Worm (Caenorhabditis elegans) whole organism, midembryonic: ENCODE measurements around the gene srh-92.

Experiments used
- T22C8.4 ChIP-seq: fragments of 200-800 bp; sonication (Bioruptor generic); IDR thresholded peaks from 2 replicates; pipeline ENCODE4 v1.3.6; 2022; ENCODE audit warnings: missing genetic modification characterization, missing compliant biosample characterization
- cog-1 ChIP-seq: sonication (generic microtip); optimal IDR thresholded peaks from 2 replicates; lab custom pipeline; 2016; ENCODE audit warnings: missing genetic modification characterization, missing compliant biosample characterization
- flt-1 ChIP-seq: fragments of 200-800 bp; sonication (Bioruptor generic); IDR thresholded peaks from 2 replicates; pipeline ENCODE4 v1.3.6; 2022; ENCODE audit warnings: missing genetic modification characterization, missing compliant biosample characterization
- klf-2 ChIP-seq: fragments of 200-800 bp; sonication (Bioruptor generic); conservative IDR thresholded peaks from 2 replicates; pipeline ENCODE4 v1.3.6; 2022; ENCODE audit warnings: missing genetic modification reagents, missing genetic modification characterization, missing compliant biosample characterization
- med-1 ChIP-seq: sonication (generic microtip); optimal IDR thresholded peaks from 2 replicates; lab custom pipeline; 2017; ENCODE audit warnings: missing genetic modification characterization, mild to moderate bottlenecking, missing compliant biosample characterization, antibody characterized with exemption, missing genetic modification reagents; ENCODE audit not compliant: insufficient read depth
- ref-1 ChIP-seq: fragments of 200-800 bp; sonication (Bioruptor generic); conservative IDR thresholded peaks from 2 replicates; pipeline ENCODE4 v1.3.6; 2022; ENCODE audit warnings: missing genetic modification reagents, missing genetic modification characterization, missing compliant biosample characterization
- tab-1 ChIP-seq: fragments of 200-800 bp; sonication (Bioruptor generic); IDR thresholded peaks from 2 replicates; pipeline ENCODE4 v1.3.6; 2022; ENCODE audit warnings: missing genetic modification characterization, missing compliant biosample characterization
- ztf-23 ChIP-seq: fragments of 200-800 bp; sonication (Bioruptor generic); IDR thresholded peaks from 2 replicates; pipeline ENCODE4 v1.3.6; 2022; ENCODE audit warnings: missing genetic modification reagents, missing genetic modification characterization, missing compliant biosample characterization
- ztf-29 ChIP-seq: fragments of 200-800 bp; sonication (Bioruptor generic); IDR thresholded peaks from 2 replicates; pipeline ENCODE4 v1.3.6; 2022; ENCODE audit warnings: missing genetic modification reagents, missing genetic modification characterization, missing compliant biosample characterization

Gene srh-92

DNA sequence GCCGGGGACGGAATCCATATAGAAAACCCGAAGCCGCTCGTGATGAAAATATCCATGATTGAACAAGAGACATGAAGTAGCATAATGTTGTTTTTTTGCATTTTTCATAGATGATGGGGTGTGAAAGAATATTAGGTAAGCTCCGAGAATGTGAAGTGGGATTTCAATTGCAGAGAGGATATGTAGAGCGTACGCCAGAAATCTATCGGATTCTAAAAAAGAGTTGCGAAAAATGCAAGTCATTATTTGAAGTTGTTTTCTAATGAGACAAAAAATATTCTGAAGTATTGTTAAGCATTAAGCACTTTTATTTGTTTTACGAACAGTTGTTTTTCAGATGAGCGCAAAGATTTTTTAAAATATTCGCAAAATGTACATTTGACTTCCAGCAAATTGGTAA, 36.5 kb downstream of the srh-92 start, which contains the start of gene F18E3.10:
TSS of gene F18E3.10 (minus strand) at position 101 of the 400 bp plus-strand sequence.
- TF ChIP-seq klf-2 (no peak), cog-1 (tag; lab: Kevin White, UChicago) (no peak), ztf-29 (GFP tag; lab: Robert Waterston, UW) (no peak), flt-1 (GFP tag; lab: Robert Waterston, UW) (no peak), med-1 (no peak)

DNA sequence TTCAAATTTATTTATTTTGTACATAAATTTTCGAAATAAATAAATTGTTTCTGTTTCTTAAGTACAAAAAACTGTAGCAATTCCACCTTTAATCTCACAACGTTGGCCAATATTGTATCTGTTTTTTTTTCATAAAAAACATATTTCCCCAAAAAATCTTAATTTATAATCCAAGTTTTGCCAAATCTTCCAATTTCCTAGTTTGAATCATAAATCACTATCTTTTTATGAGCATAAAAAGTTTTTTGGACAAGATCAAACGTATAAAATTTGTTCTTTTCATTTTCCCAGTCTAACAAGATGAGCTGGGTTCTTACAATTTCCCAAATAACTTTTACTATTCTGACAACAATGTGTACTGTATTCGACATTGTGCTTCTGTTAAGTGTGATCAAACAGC, 40.6 kb downstream of the srh-92 start, which contains the start of gene srxa-4:
TSS of gene srxa-4 (plus strand) at position 301 of the 400 bp plus-strand sequence.
- TF ChIP-seq T22C8.4 (no peak), ztf-29 (GFP tag; lab: Robert Waterston, UW) (no peak), cog-1 (tag; lab: Kevin White, UChicago) (no peak), flt-1 (GFP tag; lab: Robert Waterston, UW) (no peak), klf-2 (no peak), med-1 (no peak), tab-1 (GFP tag; lab: Robert Waterston, UW) (no peak), ref-1 (GFP tag; lab: Robert Waterston, UW) (no peak), ztf-23 (GFP tag; lab: Robert Waterston, UW) (no peak)

- no peak for TF ChIP-seq klf-2
- TF ChIP-seq cog-1 (tag; lab: Kevin White, UChicago): no peak
- TF ChIP-seq ref-1 (GFP tag; lab: Robert Waterston, UW): no peak
- no peak for TF ChIP-seq ztf-29 (GFP tag; lab: Robert Waterston, UW)
- TF ChIP-seq med-1: no peak
- no peak for TF ChIP-seq T22C8.4
- TF ChIP-seq ztf-23 (GFP tag; lab: Robert Waterston, UW): no peak
- TF ChIP-seq tab-1 (GFP tag; lab: Robert Waterston, UW): no peak
- no peak for TF ChIP-seq flt-1 (GFP tag; lab: Robert Waterston, UW)
These were observed 43.6 kb downstream of the srh-92 start, which contains the start of gene srw-67 for ce11 chrV:7417018-7417716. TSS of gene srw-67 (plus strand) at chrV:7417660.

ce11 chrV:7416569-7416968, 44.2 kb downstream of the srh-92 start:
- no peak for TF ChIP-seq tab-1 (GFP tag; lab: Robert Waterston, UW)
- no peak for TF ChIP-seq klf-2
- TF ChIP-seq T22C8.4: no peak
- no peak for TF ChIP-seq ztf-29 (GFP tag; lab: Robert Waterston, UW)
- no peak for TF ChIP-seq ztf-23 (GFP tag; lab: Robert Waterston, UW)
- no peak for TF ChIP-seq cog-1 (tag; lab: Kevin White, UChicago)
- TF ChIP-seq med-1: no peak
- no peak for TF ChIP-seq ref-1 (GFP tag; lab: Robert Waterston, UW)
- no peak for TF ChIP-seq flt-1 (GFP tag; lab: Robert Waterston, UW)

DNA sequence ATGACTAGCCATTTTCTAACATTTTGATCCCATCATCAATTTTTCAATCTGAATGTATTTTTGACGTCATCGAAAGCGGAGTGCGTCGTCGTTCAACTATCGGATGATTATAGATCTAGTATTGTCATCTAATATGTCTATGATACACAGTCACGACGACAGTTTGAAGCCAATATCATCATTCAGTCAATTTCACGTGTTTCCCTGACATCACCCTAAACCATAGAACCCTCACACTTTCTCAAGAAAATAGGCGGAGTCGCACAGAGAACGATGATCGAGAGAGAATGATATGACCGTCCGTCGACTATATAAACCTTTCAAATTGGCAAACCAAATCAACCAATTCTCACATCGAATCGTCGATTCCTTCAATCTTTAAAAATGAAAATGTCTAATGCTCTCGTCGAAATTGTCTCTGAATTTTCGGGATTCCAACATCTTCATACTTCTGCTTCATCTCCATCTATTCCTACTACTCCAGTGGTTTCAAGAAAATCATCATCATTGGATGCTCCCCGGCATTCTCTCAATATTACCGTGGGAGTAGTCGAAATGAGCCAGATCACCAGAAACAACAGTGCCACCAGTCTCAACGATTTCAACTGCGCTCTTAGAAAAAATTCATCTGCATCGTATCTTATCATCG, 44.9 kb downstream of the srh-92 start, which contains the start of gene F18E3.13:
TSS of gene F18E3.13 (plus strand) at position 385 of the 649 bp plus-strand sequence.
- TF ChIP-seq tab-1 (GFP tag; lab: Robert Waterston, UW) (no peak), ztf-23 (GFP tag; lab: Robert Waterston, UW) (no peak), cog-1 (tag; lab: Kevin White, UChicago) (no peak), med-1 (no peak), ztf-29 (GFP tag; lab: Robert Waterston, UW) (no peak), flt-1 (GFP tag; lab: Robert Waterston, UW) (no peak), T22C8.4 (no peak), ref-1 (GFP tag; lab: Robert Waterston, UW) (no peak), klf-2 (no peak)

- no peak for TF ChIP-seq ref-1 (GFP tag; lab: Robert Waterston, UW)
- no peak for TF ChIP-seq med-1
- TF ChIP-seq ztf-29 (GFP tag; lab: Robert Waterston, UW): no peak
- no peak for TF ChIP-seq T22C8.4
- TF ChIP-seq flt-1 (GFP tag; lab: Robert Waterston, UW): no peak
These were observed 45.9 kb downstream of the srh-92 start, which contains the start of gene F18E3.12 for ce11 chrV:7414909-7415308. TSS of gene F18E3.12 (plus strand) at chrV:7414985.

ce11 chrV:7413107-7413774, 47.6 kb downstream of the srh-92 start, which contains the start of gene F18E3.11:
TSS of gene F18E3.11 (plus strand) at chrV:7413482.
- TF ChIP-seq cog-1 (tag; lab: Kevin White, UChicago) (no peak), klf-2 (no peak), flt-1 (GFP tag; lab: Robert Waterston, UW) (no peak), ref-1 (GFP tag; lab: Robert Waterston, UW) (no peak), med-1 (no peak), ztf-23 (GFP tag; lab: Robert Waterston, UW) (no peak), T22C8.4 (no peak), ztf-29 (GFP tag; lab: Robert Waterston, UW) (no peak), tab-1 (GFP tag; lab: Robert Waterston, UW) (no peak)

- TF ChIP-seq flt-1 (GFP tag; lab: Robert Waterston, UW): no peak
- no peak for TF ChIP-seq cog-1 (tag; lab: Kevin White, UChicago)
- no peak for TF ChIP-seq tab-1 (GFP tag; lab: Robert Waterston, UW)
- no peak for TF ChIP-seq klf-2
- TF ChIP-seq ztf-29 (GFP tag; lab: Robert Waterston, UW): no peak
- no peak for TF ChIP-seq ref-1 (GFP tag; lab: Robert Waterston, UW)
These were observed 49.1 kb downstream of the srh-92 start, which contains the start of gene str-41 for ce11 chrV:7411695-7412094. TSS of gene str-41 (plus strand) at chrV:7411995.
